Worm (Caenorhabditis elegans) whole organism, L4/young adult: ENCODE measurements around the gene F53E10.6.

Experiments
- W03F9.2 ChIP-seq: fragments of 150-350 bp; optimal IDR thresholded peaks from 2 replicates; lab custom pipeline; 2014; ENCODE audit warnings: missing biosample characterization, missing genetic modification characterization
- him-1 ChIP-seq: sonication (generic microtip); optimal IDR thresholded peaks from 2 replicates; lab custom pipeline; 2016; ENCODE audit warnings: missing genotype, missing genetic modification reagents, missing genetic modification characterization, missing compliant biosample characterization

- no peak for TF ChIP-seq him-1 (tag; lab: Kevin White, UChicago)
- no peak for TF ChIP-seq W03F9.2 (tag; lab: Kevin White, UChicago)
These were observed 7.1 kb downstream of the F53E10.6 start for ce11 chrV:2595720-2596119.
